Worm (Caenorhabditis elegans): ENCODE measurements around the gene inx-2.

ce11 chrX:11252429-11252828 lies 44.1 kb downstream of the inx-2 start:
- peak; percentile 89 for TF ChIP-seq flt-1 (GFP tag; IDR thresholded peaks at IDR 0.05)
- peak; percentile 73; the same call in 1 of the 2 replicates for TF ChIP-seq tab-1 (GFP tag; IDR thresholded peaks at IDR 0.05)
- peak; percentile 27; the same call in 1 of the 2 replicates for TF ChIP-seq T22C8.4 (GFP tag; IDR thresholded peaks at IDR 0.05)
- TF ChIP-seq cog-1 (tag; optimal IDR thresholded peaks at IDR 0.05), result peak; percentile 45
- TF ChIP-seq ztf-23 (GFP tag; IDR thresholded peaks at IDR 0.05), result peak; percentile 80
- TF ChIP-seq ztf-29 (GFP tag; IDR thresholded peaks at IDR 0.05), result 0 out of 2 replicates have a peak, but pooled peaks have one; percentile 45
- peak; percentile 23 for TF ChIP-seq med-1 (GFP tag; optimal IDR thresholded peaks at IDR 0.05; ENCODE audit: insufficient read depth)
- TF ChIP-seq ref-1 (GFP tag; conservative IDR thresholded peaks at IDR 0.05), result peak; percentile 70
- peak; percentile 44; the same call in 1 of the 2 replicates for TF ChIP-seq klf-2 (GFP tag; conservative IDR thresholded peaks at IDR 0.05)

Measured in whole organism, midembryonic.